Worm (Caenorhabditis elegans): ENCODE measurements around the gene F59B2.3.

F59B2.3 gene

ce11 chrIII:9030818-9031217 is 31.3 kb upstream of the F59B2.3 start:
- TF ChIP-seq elt-2 (tag; optimal IDR thresholded peaks at IDR 0.05) (peak; percentile 60), tbx-2 (tag; optimal IDR thresholded peaks at IDR 0.05) (no peak), mdl-1 (tag; optimal IDR thresholded peaks at IDR 0.05) (no peak), ceh-16 (tag; optimal IDR thresholded peaks at IDR 0.05) (no peak), pqm-1 (tag; optimal IDR thresholded peaks at IDR 0.05) (peak; percentile 11)

DNA sequence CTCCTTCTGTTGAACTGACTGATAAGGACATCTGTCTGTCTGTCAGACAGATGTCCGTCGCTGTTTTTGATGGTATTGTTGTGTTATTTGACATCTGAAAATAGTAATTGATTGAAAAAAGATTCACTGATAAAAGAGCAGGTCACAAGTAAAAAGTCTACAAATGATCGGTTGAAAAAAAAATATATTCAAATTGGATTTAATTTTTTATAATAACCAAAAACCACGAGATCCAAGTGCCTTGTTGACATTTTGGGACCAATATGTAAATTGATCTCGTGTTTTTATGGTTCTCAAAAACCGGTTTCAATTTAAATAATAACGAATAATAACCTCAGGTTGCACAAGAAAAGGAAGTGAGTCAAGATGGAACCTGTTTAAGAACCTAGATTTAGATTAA is 27.4 kb upstream of the F59B2.3 start, which contains the start of gene F59B2.13:
F59B2.13 (minus strand) TSS at position 101 of the 400 bp plus-strand sequence.
- TF ChIP-seq nfya-1 (tag; optimal IDR thresholded peaks at IDR 0.05; ENCODE audit: insufficient read depth) (no peak), hmg-11 (tag; optimal IDR thresholded peaks at IDR 0.05) (no peak), ZK546.5 (tag; optimal IDR thresholded peaks at IDR 0.05) (no peak), ztf-11 (tag; optimal IDR thresholded peaks at IDR 0.05) (no peak), nhr-237 (tag; optimal IDR thresholded peaks at IDR 0.05) (no peak), elt-3 (tag; optimal IDR thresholded peaks at IDR 0.05) (no peak), pha-4 (tag; optimal IDR thresholded peaks at IDR 0.05) (no peak), ceh-82 (tag; optimal IDR thresholded peaks at IDR 0.05) (no peak), egl-5 (tag; optimal IDR thresholded peaks at IDR 0.05) (no peak), nhr-25 (tag; optimal IDR thresholded peaks at IDR 0.05) (no peak), ceh-28 (tag; optimal IDR thresholded peaks at IDR 0.05) (no peak), nhr-77 (tag; optimal IDR thresholded peaks at IDR 0.05) (no peak), daf-12 (tag; optimal IDR thresholded peaks at IDR 0.05) (no peak), nhr-76 (tag; optimal IDR thresholded peaks at IDR 0.05) (no peak), lin-15B (tag; optimal IDR thresholded peaks at IDR 0.05) (no peak), mdl-1 (tag; optimal IDR thresholded peaks at IDR 0.05) (no peak), R02D3.7 (tag; optimal IDR thresholded peaks at IDR 0.05) (no peak), ama-1 (optimal IDR thresholded peaks at IDR 0.05) (no peak), skn-1 (tag; optimal IDR thresholded peaks at IDR 0.05) (no peak)

DNA sequence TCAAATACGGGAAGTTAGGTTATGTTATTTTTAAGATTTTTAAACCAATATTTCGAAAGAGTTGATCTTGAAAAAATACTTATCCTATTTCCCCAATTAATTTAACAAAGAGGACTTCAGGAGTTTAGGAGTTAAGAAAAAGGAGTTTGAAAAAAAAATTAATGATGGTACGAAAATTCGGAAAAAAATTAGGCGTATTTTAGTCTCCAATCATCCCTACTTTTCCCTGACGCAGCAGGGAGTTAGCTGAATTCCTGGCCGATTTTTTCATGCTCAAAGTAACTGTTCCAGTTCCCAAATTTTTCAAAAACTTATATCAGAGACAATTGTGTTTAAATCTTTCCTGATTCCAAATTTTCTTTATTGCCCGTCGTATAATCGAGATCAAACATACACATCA is 24.0 kb upstream of the F59B2.3 start:
- TF ChIP-seq nhr-76 (tag; optimal IDR thresholded peaks at IDR 0.05) (no peak), nhr-23 (tag; optimal IDR thresholded peaks at IDR 0.05) (no peak), nhr-28 (tag; optimal IDR thresholded peaks at IDR 0.05) (no peak), daf-12 (tag; optimal IDR thresholded peaks at IDR 0.05) (no peak), tbx-2 (tag; optimal IDR thresholded peaks at IDR 0.05) (no peak), lsy-12 (tag; optimal IDR thresholded peaks at IDR 0.05) (no peak), ceh-16 (tag; optimal IDR thresholded peaks at IDR 0.05) (no peak), ZK546.5 (tag; optimal IDR thresholded peaks at IDR 0.05) (no peak), ztf-11 (tag; optimal IDR thresholded peaks at IDR 0.05) (no peak)

- TF ChIP-seq pqm-1 (tag; optimal IDR thresholded peaks at IDR 0.05) (no peak), elt-3 (tag; optimal IDR thresholded peaks at IDR 0.05) (no peak), nhr-77 (tag; optimal IDR thresholded peaks at IDR 0.05) (no peak), elt-2 (tag; optimal IDR thresholded peaks at IDR 0.05) (no peak), egl-27 (tag; optimal IDR thresholded peaks at IDR 0.05) (no peak), unc-39 (tag; optimal IDR thresholded peaks at IDR 0.05) (no peak), eor-1 (tag; optimal IDR thresholded peaks at IDR 0.05) (no peak)
These were observed 23.0 kb upstream of the F59B2.3 start, which contains the start of gene F59B2.14 for ce11 chrIII:9022535-9022934. Gene F59B2.14, minus strand, starts transcription at chrIII:9022635.

DNA sequence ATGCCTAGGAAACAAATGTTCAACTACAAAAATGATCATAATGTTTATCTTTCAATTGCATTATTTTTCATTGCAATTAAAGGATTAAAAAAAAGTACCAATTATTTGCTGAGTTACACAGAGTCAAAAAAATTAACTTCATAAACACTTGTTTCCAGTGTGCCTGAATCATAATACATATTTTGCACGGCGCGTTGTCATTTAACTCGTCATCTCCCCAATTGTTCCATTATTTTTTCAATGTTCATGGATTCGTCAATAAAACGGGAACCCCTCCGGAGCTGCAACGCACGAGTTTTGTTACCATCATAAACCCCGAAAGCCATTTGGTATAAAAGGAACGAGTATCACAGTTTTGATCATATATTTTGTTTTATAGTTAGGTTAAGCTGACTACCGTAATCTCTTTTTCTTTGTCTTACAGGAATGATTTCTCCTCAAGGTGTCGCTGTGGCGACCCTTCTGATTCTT is 17.6 kb upstream of the F59B2.3 start, which contains the start of gene F59B2.12:
F59B2.12 (plus strand) TSS at position 421 of the 471 bp plus-strand sequence.
- TF ChIP-seq daf-12 (tag; optimal IDR thresholded peaks at IDR 0.05) (no peak), ama-1 (optimal IDR thresholded peaks at IDR 0.05) (no peak), nhr-43 (tag; optimal IDR thresholded peaks at IDR 0.05; ENCODE audit: poor library complexity, severe bottlenecking) (no peak), mml-1 (tag; optimal IDR thresholded peaks at IDR 0.05) (no peak), elt-2 (tag; optimal IDR thresholded peaks at IDR 0.05) (no peak), unc-62 (GFP tag; optimal IDR thresholded peaks at IDR 0.05) (no peak)

DNA sequence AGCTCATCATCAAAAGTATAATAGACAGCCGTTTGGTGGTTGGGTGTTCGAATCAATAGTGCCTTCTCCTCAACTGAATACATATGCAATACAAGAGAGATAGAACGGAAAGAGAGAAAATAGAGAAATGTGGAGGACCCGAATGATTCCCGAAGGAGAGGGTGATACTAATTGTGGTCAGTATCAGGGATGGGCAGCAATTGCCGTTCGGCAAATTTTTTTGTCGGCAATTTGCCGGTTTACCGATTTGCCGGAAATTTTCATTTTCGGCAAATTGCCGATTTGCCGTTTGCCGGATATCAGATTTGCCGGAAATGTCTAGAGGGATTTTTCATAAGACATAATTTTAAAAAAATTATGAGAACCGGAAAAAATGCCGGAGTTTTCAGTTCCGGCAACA is 12.7 kb upstream of the F59B2.3 start, which contains the start of gene F59B2.9:
F59B2.9 (minus strand) TSS at position 101 of the 400 bp plus-strand sequence.
- TF ChIP-seq ztf-4 (tag; optimal IDR thresholded peaks at IDR 0.05) (no peak), ceh-16 (tag; optimal IDR thresholded peaks at IDR 0.05) (no peak), daf-12 (tag; optimal IDR thresholded peaks at IDR 0.05) (no peak), fkh-2 (tag; optimal IDR thresholded peaks at IDR 0.05) (no peak), elt-3 (tag; optimal IDR thresholded peaks at IDR 0.05) (no peak), sea-2 (GFP tag; optimal IDR thresholded peaks at IDR 0.05) (no peak), nhr-77 (tag; optimal IDR thresholded peaks at IDR 0.05) (no peak), ceh-9 (tag; optimal IDR thresholded peaks at IDR 0.05) (no peak), skn-1 (tag; optimal IDR thresholded peaks at IDR 0.05) (no peak), pqm-1 (tag; optimal IDR thresholded peaks at IDR 0.05) (no peak), ama-1 (optimal IDR thresholded peaks at IDR 0.05) (no peak), mml-1 (tag; optimal IDR thresholded peaks at IDR 0.05) (no peak), elt-2 (tag; optimal IDR thresholded peaks at IDR 0.05) (no peak), nhr-43 (tag; optimal IDR thresholded peaks at IDR 0.05; ENCODE audit: poor library complexity, severe bottlenecking) (no peak), nhr-11 (tag; optimal IDR thresholded peaks at IDR 0.05) (no peak), nfya-1 (tag; optimal IDR thresholded peaks at IDR 0.05; ENCODE audit: insufficient read depth) (no peak), unc-62 (GFP tag; optimal IDR thresholded peaks at IDR 0.05) (no peak), lin-15B (tag; optimal IDR thresholded peaks at IDR 0.05) (no peak)

Data from whole organism, L3 larva.